Worm (Caenorhabditis elegans): ENCODE measurements around the gene cest-26.

Gene cest-26

DNA sequence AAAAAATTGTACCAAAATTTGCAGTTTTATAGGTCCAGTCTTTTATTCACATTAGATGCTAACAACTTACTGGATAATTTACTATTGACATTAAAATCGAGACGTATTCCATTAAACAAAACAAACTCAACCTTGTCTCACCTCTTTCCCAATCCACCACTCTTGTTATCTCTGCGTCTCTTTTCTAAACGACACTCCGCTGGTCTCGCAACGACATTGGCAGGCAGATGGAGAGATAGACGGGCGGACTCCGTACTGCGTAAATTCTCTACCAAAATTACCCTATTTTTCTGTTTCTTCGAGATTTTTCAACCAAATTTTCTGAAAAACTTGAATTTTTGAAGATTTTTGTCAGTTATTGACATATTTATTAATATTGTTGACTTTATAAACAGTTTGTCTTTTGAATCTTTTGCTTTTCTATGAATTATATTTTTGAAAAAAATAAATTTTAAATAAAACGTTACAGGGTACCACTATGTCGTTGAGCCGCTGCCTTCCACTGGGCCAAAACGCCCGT, 31.9 kb upstream of the cest-26 start, which contains the start of gene asb-2 (continued):
- TF ChIP-seq ama-1 (optimal IDR thresholded peaks at IDR 0.05): no peak
- TF ChIP-seq nhr-77 (tag; optimal IDR thresholded peaks at IDR 0.05): peak; percentile 79
- peak; percentile 92 for TF ChIP-seq aha-1 (tag)
- peak; percentile 66 for TF ChIP-seq nhr-102 (tag; optimal IDR thresholded peaks at IDR 0.05)
- TF ChIP-seq lim-7 (GFP tag; IDR thresholded peaks at IDR 0.05): no peak
- no peak for TF ChIP-seq lin-39 (tag; optimal IDR thresholded peaks at IDR 0.05)
- TF ChIP-seq fkh-10 (GFP tag; optimal IDR thresholded peaks at IDR 0.05): peak; percentile 12
- TF ChIP-seq mxl-2 (GFP tag; conservative IDR thresholded peaks at IDR 0.05): no peak
- peak; percentile 88 for TF ChIP-seq mes-2 (tag; optimal IDR thresholded peaks at IDR 0.05; ENCODE audit: poor library complexity, severe bottlenecking)
- TF ChIP-seq spr-3 (GFP tag; optimal IDR thresholded peaks at IDR 0.05): no peak
- TF ChIP-seq dmd-8 (GFP tag; IDR thresholded peaks at IDR 0.05): no peak
- TF ChIP-seq ztf-7 (tag; optimal IDR thresholded peaks at IDR 0.05): peak; percentile 52
- no peak for TF ChIP-seq vab-7 (GFP tag; IDR thresholded peaks at IDR 0.05)

- TF ChIP-seq arid-1 (GFP tag; conservative IDR thresholded peaks at IDR 0.05) (no peak), dmd-9 (GFP tag; IDR thresholded peaks at IDR 0.05) (no peak), ceh-44 (GFP tag; IDR thresholded peaks at IDR 0.05) (no peak), aha-1 (tag) (peak; percentile 31)
These were observed 28.8 kb upstream of the cest-26 start, which contains the start of gene nmur-3 for ce11 chrX:4466218-4466617. nmur-3 (plus strand) TSS chrX:4466518.

- TF ChIP-seq ceh-28 (tag; optimal IDR thresholded peaks at IDR 0.05) (no peak), ctbp-1 (GFP tag; IDR thresholded peaks at IDR 0.05) (no peak), nhr-10 (tag; optimal IDR thresholded peaks at IDR 0.05) (no peak), T26A8.4 (GFP tag; IDR thresholded peaks at IDR 0.05) (no peak), arid-1 (GFP tag; conservative IDR thresholded peaks at IDR 0.05) (no peak), F26F4.8 (GFP tag; conservative IDR thresholded peaks at IDR 0.05) (no peak), lin-38 (GFP tag; IDR thresholded peaks at IDR 0.05) (no peak), nhr-41 (GFP tag; IDR thresholded peaks at IDR 0.05) (no peak), nhr-25 (tag; optimal IDR thresholded peaks at IDR 0.05; ENCODE audit: borderline replicate concordance, insufficient read depth) (no peak), gei-8 (GFP tag; optimal IDR thresholded peaks at IDR 0.05) (no peak), zip-11 (GFP tag; IDR thresholded peaks at IDR 0.05) (no peak), lin-1 (GFP tag; IDR thresholded peaks at IDR 0.05) (no peak), snpc-4 (tag; optimal IDR thresholded peaks at IDR 0.05) (no peak), ztf-7 (tag; optimal IDR thresholded peaks at IDR 0.05) (no peak), F10B5.3 (tag; optimal IDR thresholded peaks at IDR 0.05) (no peak), dmd-8 (GFP tag; IDR thresholded peaks at IDR 0.05) (no peak), pha-4 (GFP tag; IDR thresholded peaks at IDR 0.05) (no peak), pha-4 (tag; optimal IDR thresholded peaks at IDR 0.05) (no peak), lin-39 (tag; optimal IDR thresholded peaks at IDR 0.05) (no peak), lim-7 (GFP tag; IDR thresholded peaks at IDR 0.05) (no peak)
These were observed 26.9 kb upstream of the cest-26 start for ce11 chrX:4464367-4464766.

ce11 chrX:4462390-4462789, 24.9 kb upstream of the cest-26 start, which contains the start of gene atg-16.1:
atg-16.1 (minus strand) TSS chrX:4462465.
- no peak for TF ChIP-seq daf-16 (GFP tag; optimal IDR thresholded peaks at IDR 0.05)
- peak; percentile 47 for TF ChIP-seq daf-16 (tag; optimal IDR thresholded peaks at IDR 0.05)
- TF ChIP-seq spr-1 (tag; optimal IDR thresholded peaks at IDR 0.05): no peak
- no peak for TF ChIP-seq fkh-10 (GFP tag; optimal IDR thresholded peaks at IDR 0.05)
- TF ChIP-seq snpc-4 (tag; optimal IDR thresholded peaks at IDR 0.05): no peak
- peak; percentile 49 for TF ChIP-seq aha-1 (tag)
- TF ChIP-seq ztf-7 (tag; optimal IDR thresholded peaks at IDR 0.05): peak; percentile 3
- TF ChIP-seq pqm-1 (tag; optimal IDR thresholded peaks at IDR 0.05): peak; percentile 7
- no peak for TF ChIP-seq ceh-82 (tag; optimal IDR thresholded peaks at IDR 0.05)
- TF ChIP-seq gei-8 (GFP tag; optimal IDR thresholded peaks at IDR 0.05): no peak
- TF ChIP-seq sdz-12 (GFP tag; optimal IDR thresholded peaks at IDR 0.05): no peak
- TF ChIP-seq dmd-9 (GFP tag; IDR thresholded peaks at IDR 0.05): no peak
- TF ChIP-seq hlh-30 (tag; optimal IDR thresholded peaks at IDR 0.05; ENCODE audit: insufficient read depth): peak; percentile 93
- TF ChIP-seq tra-1 (GFP tag; IDR thresholded peaks at IDR 0.05): no peak
- no peak for TF ChIP-seq ama-1 (optimal IDR thresholded peaks at IDR 0.05)
- TF ChIP-seq set-16 (GFP tag; IDR thresholded peaks at IDR 0.05): no peak
- TF ChIP-seq lsy-2 (tag; optimal IDR thresholded peaks at IDR 0.05): peak in 1 of 2 experiments; percentile 80
- TF ChIP-seq lin-38 (GFP tag; IDR thresholded peaks at IDR 0.05): peak; percentile 95
- TF ChIP-seq mes-2 (tag; optimal IDR thresholded peaks at IDR 0.05; ENCODE audit: poor library complexity, severe bottlenecking): peak; percentile 75
- TF ChIP-seq pha-4 (GFP tag; IDR thresholded peaks at IDR 0.05): no peak
- peak; percentile 54 for TF ChIP-seq pha-4 (tag; optimal IDR thresholded peaks at IDR 0.05)
- TF ChIP-seq madf-5 (GFP tag; IDR thresholded peaks at IDR 0.05): no peak
- no peak for TF ChIP-seq egl-43 (GFP tag; IDR thresholded peaks at IDR 0.05)
- TF ChIP-seq zfp-2 (tag; optimal IDR thresholded peaks at IDR 0.05): no peak
- TF ChIP-seq mdl-1 (tag; optimal IDR thresholded peaks at IDR 0.05): peak in 1 of 2 experiments; percentile 59
- TF ChIP-seq nhr-77 (tag; optimal IDR thresholded peaks at IDR 0.05): peak; percentile 13

Measured in whole organism, L4 larva.